Worm (Caenorhabditis elegans) whole organism, L2 larva: Measurements from ENCODE around the gene ymel-1.

Experiments
- ama-1 ChIP-seq: fragments of 150-350 bp; optimal IDR thresholded peaks from 2 replicates; lab custom pipeline; 2018; ENCODE audit warnings: inconsistent platforms
- egl-27 ChIP-seq: sonication (generic microtip); optimal IDR thresholded peaks from 3 replicates; lab custom pipeline; 2017; ENCODE audit warnings: missing biosample characterization, missing genetic modification reagents, missing genetic modification characterization
- lin-39 ChIP-seq: fragments of 150-350 bp; optimal IDR thresholded peaks from 2 replicates; lab custom pipeline; 2014; ENCODE audit warnings: missing biosample characterization, missing genetic modification reagents, missing genetic modification characterization
- nhr-6 ChIP-seq: fragments of 150-350 bp; optimal IDR thresholded peaks from 2 replicates; lab custom pipeline; 2014; ENCODE audit warnings: missing biosample characterization, missing genetic modification characterization
- snpc-4 ChIP-seq: fragments of 150-350 bp; optimal IDR thresholded peaks from 2 replicates; lab custom pipeline; 2014; ENCODE audit warnings: missing biosample characterization, missing genetic modification characterization
- unc-62 ChIP-seq: fragments of 150-350 bp; optimal IDR thresholded peaks from 2 replicates; lab custom pipeline; 2014; ENCODE audit warnings: missing biosample characterization, missing genetic modification reagents, missing genetic modification characterization

DNA sequence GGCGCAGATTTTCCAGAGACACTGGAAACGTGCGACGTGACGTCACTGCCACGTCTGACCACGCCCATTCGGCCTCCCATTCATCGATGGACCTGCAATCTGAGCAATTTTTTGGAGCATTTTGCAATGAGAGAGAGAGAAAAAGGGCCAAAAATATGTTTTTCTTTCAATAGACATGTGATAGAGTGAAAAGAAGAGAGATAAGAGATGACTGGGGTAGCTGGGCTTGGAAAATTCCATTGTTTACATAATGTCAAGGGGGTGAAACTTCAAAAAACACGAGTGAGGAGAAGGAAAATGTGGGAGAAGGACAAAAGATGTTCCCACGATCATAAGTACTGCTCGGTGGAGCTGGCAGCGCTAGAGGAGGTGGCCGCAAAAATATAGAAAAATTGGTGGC lies 19.9 kb upstream of the ymel-1 start, which contains the start of gene M03C11.1:
- no peak for TF ChIP-seq unc-62 (GFP tag; lab: Kevin White, UChicago)
- TF ChIP-seq snpc-4 (tag; lab: Kevin White, UChicago), result no peak
- no peak for TF ChIP-seq egl-27
- TF ChIP-seq lin-39 (tag; lab: Kevin White, UChicago), result no peak
- no peak for TF ChIP-seq nhr-6
- TF ChIP-seq ama-1 (lab: Kevin White, UChicago), result no peak
